Fruit fly (Drosophila melanogaster): ENCODE data around the gene Arpc3B.

The Arpc3B gene

DNA sequence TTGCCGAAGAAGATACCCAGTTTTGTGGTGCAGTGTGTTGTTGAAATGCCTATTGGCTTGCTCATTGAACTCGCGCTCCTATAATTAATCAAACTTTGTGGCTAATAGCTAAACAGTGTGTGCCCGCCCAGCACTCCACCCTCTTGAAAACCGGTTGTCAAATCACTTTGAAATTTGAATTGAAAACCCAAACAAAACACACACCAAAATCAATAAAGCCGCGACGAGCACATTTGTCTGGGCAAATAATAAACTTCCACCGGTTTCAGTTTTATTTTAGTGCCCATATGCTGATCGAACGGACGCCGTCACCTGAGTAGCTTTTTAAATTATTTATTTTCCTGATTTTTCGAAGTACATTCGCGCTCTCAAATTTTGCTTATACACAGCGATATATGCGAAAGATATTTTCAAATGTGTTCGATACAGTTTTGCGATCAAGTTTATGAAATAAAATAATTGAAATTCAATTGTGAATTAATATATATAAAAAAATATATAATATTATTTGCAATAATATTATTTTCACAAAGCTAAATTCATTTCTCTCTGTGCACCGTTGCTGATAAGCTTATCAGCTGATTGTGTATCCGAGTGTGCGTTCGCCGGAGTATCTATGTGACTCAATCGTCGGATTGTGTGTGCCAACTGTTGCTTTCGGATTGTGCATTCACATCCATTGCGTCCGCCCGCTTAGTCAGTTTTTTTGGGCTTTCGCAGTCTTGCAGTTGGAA, 24.2 kb upstream of the Arpc3B start (continued):
- no peak for TF ChIP-seq her (GFP tag; optimal IDR thresholded peaks at IDR 0.05)
- TF ChIP-seq chn (GFP tag; optimal IDR thresholded peaks at IDR 0.05): no peak
- no peak for TF ChIP-seq corto (GFP tag; optimal IDR thresholded peaks at IDR 0.05)
- peak; percentile 91 for TF ChIP-seq CG2678 (tag; optimal IDR thresholded peaks at IDR 0.05)
- TF ChIP-seq disco-r (GFP tag; optimal IDR thresholded peaks at IDR 0.05): peak; percentile 37
- peak; percentile 38 for TF ChIP-seq Ets65A (GFP tag)
- peak; percentile 64; the same call in 2 of the 3 replicates for TF ChIP-seq CG11093 (GFP tag; IDR thresholded peaks at IDR 0.05)
- no peak for TF ChIP-seq tx (GFP tag; optimal IDR thresholded peaks at IDR 0.05)
- TF ChIP-seq ab (GFP tag; optimal IDR thresholded peaks at IDR 0.05): no peak
- TF ChIP-seq CG3838 (GFP tag; optimal IDR thresholded peaks at IDR 0.05): no peak
- TF ChIP-seq CG6683 (GFP tag; optimal IDR thresholded peaks at IDR 0.05): peak; percentile 78
- TF ChIP-seq Usf (GFP tag; optimal IDR thresholded peaks at IDR 0.05): peak; percentile 41
- peak; percentile 38 for TF ChIP-seq grn (GFP tag; optimal IDR thresholded peaks at IDR 0.05)
- peak; percentile 47; the same call in 1 of the 2 replicates for TF ChIP-seq CG7372 (GFP tag; IDR thresholded peaks at IDR 0.05)
- TF ChIP-seq CG5180 (GFP tag; optimal IDR thresholded peaks at IDR 0.05): peak; percentile 57
- TF ChIP-seq Stat92E (GFP tag; optimal IDR thresholded peaks at IDR 0.05): no peak
- TF ChIP-seq dysf (GFP tag; IDR thresholded peaks at IDR 0.05): peak; percentile 84
- TF ChIP-seq ATbp (GFP tag; optimal IDR thresholded peaks at IDR 0.05): peak; percentile 84
- TF ChIP-seq Fer3 (tag; optimal IDR thresholded peaks at IDR 0.05): peak; percentile 84
- peak; percentile 90 for TF ChIP-seq dmrt99B (tag; optimal IDR thresholded peaks at IDR 0.05)
- TF ChIP-seq Sin3A (optimal IDR thresholded peaks at IDR 0.05): no peak
- no peak for TF ChIP-seq CTCF (GFP tag; optimal IDR thresholded peaks at IDR 0.05)
- peak; percentile 11 for TF ChIP-seq CG4854 (GFP tag; optimal IDR thresholded peaks at IDR 0.05)
- TF ChIP-seq HLHmδ (GFP tag; optimal IDR thresholded peaks at IDR 0.05): no peak
- peak; percentile 58; the same call in 1 of the 2 replicates for TF ChIP-seq rib (GFP tag; IDR thresholded peaks at IDR 0.05)
- no peak for TF ChIP-seq gfzf (GFP tag; optimal IDR thresholded peaks at IDR 0.05)
- TF ChIP-seq pita (GFP tag; optimal IDR thresholded peaks at IDR 0.05): no peak
- TF ChIP-seq Doc2 (GFP tag; IDR thresholded peaks at IDR 0.05): no peak
- peak; percentile 57 for TF ChIP-seq CG30431 (GFP tag; optimal IDR thresholded peaks at IDR 0.05)
- peak; percentile 45 for TF ChIP-seq croc (GFP tag; conservative IDR thresholded peaks at IDR 0.05)
- peak; percentile 73 for TF ChIP-seq esg (GFP tag; conservative IDR thresholded peaks at IDR 0.05)
- TF ChIP-seq CG14667 (GFP tag; IDR thresholded peaks at IDR 0.05): peak; percentile 63; the same call in 1 of the 2 replicates
- TF ChIP-seq CG1792 (GFP tag; optimal IDR thresholded peaks at IDR 0.05): no peak
- TF ChIP-seq Bteb2 (GFP tag; optimal IDR thresholded peaks at IDR 0.05): no peak
- TF ChIP-seq toy (GFP tag; IDR thresholded peaks at IDR 0.05): no peak
- peak; percentile 63 for TF ChIP-seq CG15514 (GFP tag; optimal IDR thresholded peaks at IDR 0.05)
- peak; percentile 84 for TF ChIP-seq Xrp1 (GFP tag; IDR thresholded peaks at IDR 0.05)
- peak; percentile 84 for TF ChIP-seq CG6813 (GFP tag; optimal IDR thresholded peaks at IDR 0.05)
- no peak for TF ChIP-seq CG17186 (GFP tag; optimal IDR thresholded peaks at IDR 0.05)
- TF ChIP-seq unpg (GFP tag; optimal IDR thresholded peaks at IDR 0.05): peak; percentile 87
- peak; percentile 86 for TF ChIP-seq CG17829 (tag; optimal IDR thresholded peaks at IDR 0.05)
- TF ChIP-seq CG6689 (GFP tag; IDR thresholded peaks at IDR 0.05): peak; percentile 77
- TF ChIP-seq shn (GFP tag; optimal IDR thresholded peaks at IDR 0.05): no peak
- TF ChIP-seq CG12744 (GFP tag; optimal IDR thresholded peaks at IDR 0.05): no peak
- TF ChIP-seq D19B (GFP tag; optimal IDR thresholded peaks at IDR 0.05): peak; percentile 68
- TF ChIP-seq Vsx1 (GFP tag; optimal IDR thresholded peaks at IDR 0.05): peak; percentile 69
- no peak for TF ChIP-seq mirr (GFP tag; optimal IDR thresholded peaks at IDR 0.05)
- TF ChIP-seq ftz-f1 (GFP tag; optimal IDR thresholded peaks at IDR 0.05): no peak
- peak; percentile 64 for TF ChIP-seq nerfin-1 (tag; optimal IDR thresholded peaks at IDR 0.05)
- TF ChIP-seq br (optimal IDR thresholded peaks at IDR 0.05): no peak
- peak; percentile 80 for TF ChIP-seq fd96Cb (tag; optimal IDR thresholded peaks at IDR 0.05)

All from whole organism, embryonic.